Fruit fly (Drosophila melanogaster) whole organism, adult: ENCODE results near the gene CG46430.

Experiments used
- CG11617 ChIP-seq: fragments of 200-800 bp; sonication (Bioruptor generic); optimal IDR thresholded peaks from 2 replicates; lab custom pipeline; 2017; ENCODE audit warnings: mild to moderate bottlenecking, missing biosample characterization, missing genetic modification reagents, missing genetic modification characterization
- CG14711 ChIP-seq: fragments of 200-800 bp; sonication (Bioruptor generic); optimal IDR thresholded peaks from 2 replicates; lab custom pipeline; 2018; ENCODE audit warnings: missing biosample characterization, mild to moderate bottlenecking, missing genetic modification characterization, moderate library complexity
- CG33017 ChIP-seq: fragments of 200-800 bp; sonication (Bioruptor generic); optimal IDR thresholded peaks from 2 replicates; lab custom pipeline; 2018; ENCODE audit warnings: missing biosample characterization, mild to moderate bottlenecking, missing genetic modification characterization, moderate library complexity
- CG5204 ChIP-seq: fragments of 200-800 bp; sonication (Bioruptor generic); optimal IDR thresholded peaks from 2 replicates; lab custom pipeline; 2016; ENCODE audit warnings: missing biosample characterization, missing genetic modification characterization
- CG7045 ChIP-seq: fragments of 200-800 bp; sonication (Bioruptor generic); optimal IDR thresholded peaks from 2 replicates; lab custom pipeline; 2017; ENCODE audit warnings: missing biosample characterization, mild to moderate bottlenecking, missing genetic modification characterization
- bab1 ChIP-seq: fragments of 200-800 bp; sonication (Bioruptor generic); optimal IDR thresholded peaks from 3 replicates; lab custom pipeline; 2019; ENCODE audit warnings: missing biosample characterization, mild to moderate bottlenecking, missing genetic modification characterization, moderate library complexity
- pad ChIP-seq: fragments of 200-800 bp; sonication (Bioruptor generic); optimal IDR thresholded peaks from 3 replicates; lab custom pipeline; 2017; ENCODE audit warnings: missing biosample characterization, missing genetic modification characterization, mild to moderate bottlenecking, moderate library complexity, missing genetic modification reagents
- toe ChIP-seq: fragments of 200-800 bp; sonication (Bioruptor generic); optimal IDR thresholded peaks from 2 replicates; lab custom pipeline; 2016; ENCODE audit warnings: missing biosample characterization, missing genetic modification characterization

DNA sequence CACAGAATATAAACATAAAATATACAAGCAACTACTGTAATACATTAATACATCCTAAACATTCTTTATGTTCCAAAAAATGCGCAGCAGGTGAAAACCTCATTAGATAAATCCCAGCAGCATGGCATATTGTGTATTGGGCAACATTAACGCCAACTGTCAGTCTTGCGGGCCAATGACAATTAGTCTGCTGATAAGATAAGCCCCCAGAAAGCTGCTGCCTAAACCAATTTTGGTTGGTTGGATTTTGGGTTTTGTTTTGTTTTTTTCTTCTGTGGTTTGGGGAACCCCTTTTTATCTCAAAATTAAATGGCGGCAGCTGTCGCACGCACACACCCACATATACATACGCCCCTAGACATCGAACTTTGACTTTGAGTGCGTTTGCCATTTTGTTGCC, 49.9 kb downstream of the CG46430 start:
- TF ChIP-seq pad (GFP tag; lab: Kevin White, UChicago), result no peak
- TF ChIP-seq bab1 (GFP tag; lab: Kevin White, UChicago), result no peak
- no peak for TF ChIP-seq CG14711 (tag; lab: Kevin White, UChicago)
- no peak for TF ChIP-seq CG5204
- TF ChIP-seq CG11617 (GFP tag; lab: Kevin White, UChicago), result no peak
- TF ChIP-seq toe (GFP tag; lab: Kevin White, UChicago), result no peak
- no peak for TF ChIP-seq CG7045 (GFP tag; lab: Kevin White, UChicago)
- TF ChIP-seq CG33017, result no peak
